Fruit fly (Drosophila melanogaster): ENCODE results near the gene Cyp4g1.
A peak's percentile ranks its signal among the peaks of the same experiment; 100 is the strongest.

The Cyp4g1 gene

dm6 chrX:493445-494190, 24.5 kb upstream of the Cyp4g1 start, which contains the start of gene CG17896 (continued):
- TF ChIP-seq ham (GFP tag; IDR thresholded peaks at IDR 0.05), result peak; percentile 97
- TF ChIP-seq CG31365 (tag; optimal IDR thresholded peaks at IDR 0.05), result peak; percentile 91
- TF ChIP-seq HLH54F (GFP tag; optimal IDR thresholded peaks at IDR 0.05), result peak; percentile 99
- TF ChIP-seq CG6272 (GFP tag; IDR thresholded peaks at IDR 0.05), result peak; percentile 96
- peak; percentile 96 for TF ChIP-seq nmo (GFP tag; optimal IDR thresholded peaks at IDR 0.05)
- TF ChIP-seq cas (GFP tag; IDR thresholded peaks at IDR 0.05), result peak; percentile 98
- peak; percentile 2 for TF ChIP-seq pfk (GFP tag; optimal IDR thresholded peaks at IDR 0.05)
- TF ChIP-seq Ravus (GFP tag; IDR thresholded peaks at IDR 0.05), result peak; percentile 96
- 0 out of 3 replicates have a peak, but pooled peaks have one; percentile 44 for TF ChIP-seq Doc3 (GFP tag; IDR thresholded peaks at IDR 0.05; ENCODE audit: partially characterized antibody)
- TF ChIP-seq caup (GFP tag; optimal IDR thresholded peaks at IDR 0.05; ENCODE audit: severe bottlenecking), result peak; percentile 99
- peak; percentile 76 for TF ChIP-seq CG14710 (tag; optimal IDR thresholded peaks at IDR 0.05)
- peak; percentile 92 for TF ChIP-seq ro (GFP tag; IDR thresholded peaks at IDR 0.05)
- peak; percentile 99 for TF ChIP-seq Ada2b (GFP tag; IDR thresholded peaks at IDR 0.05)
- TF ChIP-seq Poxn (GFP tag; IDR thresholded peaks at IDR 0.05), result peak; percentile 98
- peak in 1 of 2 experiments; percentile 46 for TF ChIP-seq Trl (optimal IDR thresholded peaks at IDR 0.05)
- peak; percentile 99 for TF ChIP-seq Trl (GFP tag; optimal IDR thresholded peaks at IDR 0.05)
- TF ChIP-seq CG17829 (tag; optimal IDR thresholded peaks at IDR 0.05), result peak; percentile 94
- peak; percentile 79 for TF ChIP-seq CG17802 (tag; optimal IDR thresholded peaks at IDR 0.05)
- peak; percentile 93 for TF ChIP-seq sug (tag; optimal IDR thresholded peaks at IDR 0.05)
- TF ChIP-seq CG33557 (GFP tag; optimal IDR thresholded peaks at IDR 0.05), result peak; percentile 70
- TF ChIP-seq ara (GFP tag; IDR thresholded peaks at IDR 0.05), result peak; percentile 96
- peak; percentile 86 for TF ChIP-seq CG6254 (GFP tag; optimal IDR thresholded peaks at IDR 0.05)
- TF ChIP-seq Dref (GFP tag; IDR thresholded peaks at IDR 0.05), result peak; percentile 53
- peak; percentile 81 for TF ChIP-seq CG10565 (GFP tag; optimal IDR thresholded peaks at IDR 0.05)
- TF ChIP-seq CG12155 (GFP tag; optimal IDR thresholded peaks at IDR 0.05), result peak; percentile 98
- peak; percentile 99 for TF ChIP-seq rib (GFP tag; IDR thresholded peaks at IDR 0.05)
- no peak for TF ChIP-seq eve (GFP tag; optimal IDR thresholded peaks at IDR 0.05)
- TF ChIP-seq da (GFP tag; optimal IDR thresholded peaks at IDR 0.05), result peak; percentile 97
- TF ChIP-seq CG1024 (GFP tag; IDR thresholded peaks at IDR 0.05), result peak; percentile 93
- TF ChIP-seq CG8388 (GFP tag; optimal IDR thresholded peaks at IDR 0.05), result peak; percentile 91
- peak; percentile 100 for TF ChIP-seq Med (GFP tag)
- TF ChIP-seq phol (tag; optimal IDR thresholded peaks at IDR 0.05), result peak; percentile 93
- TF ChIP-seq CG12942 (GFP tag; optimal IDR thresholded peaks at IDR 0.05), result peak; percentile 97
- TF ChIP-seq gro (GFP tag; optimal IDR thresholded peaks at IDR 0.05), result peak; percentile 99
- TF ChIP-seq Tbp (GFP tag; optimal IDR thresholded peaks at IDR 0.05), result no peak
- TF ChIP-seq CG1529 (GFP tag; optimal IDR thresholded peaks at IDR 0.05), result peak; percentile 89
- peak; percentile 61 for TF ChIP-seq MESR4 (GFP tag; optimal IDR thresholded peaks at IDR 0.05)
- TF ChIP-seq CG9215 (GFP tag; IDR thresholded peaks at IDR 0.05), result peak; percentile 98
- peak; percentile 98 for TF ChIP-seq CG10147 (GFP tag; optimal IDR thresholded peaks at IDR 0.05)
- no peak for TF ChIP-seq CG42726 (GFP tag; IDR thresholded peaks at IDR 0.05; ENCODE audit: partially characterized antibody)
- peak; percentile 98 for TF ChIP-seq sisA (GFP tag; IDR thresholded peaks at IDR 0.05)
- peak; percentile 92 for TF ChIP-seq btn (GFP tag; optimal IDR thresholded peaks at IDR 0.05)
- TF ChIP-seq Stat92E (GFP tag; optimal IDR thresholded peaks at IDR 0.05), result peak in 1 of 3 experiments; percentile 13
- peak; percentile 90 for TF ChIP-seq wor (GFP tag; IDR thresholded peaks at IDR 0.05)
- peak; percentile 95 for TF ChIP-seq Hand (GFP tag; optimal IDR thresholded peaks at IDR 0.05)
- TF ChIP-seq CG32772 (GFP tag; IDR thresholded peaks at IDR 0.05), result peak; percentile 98
- peak; percentile 99 for TF ChIP-seq wdn (GFP tag; IDR thresholded peaks at IDR 0.05)
- TF ChIP-seq maf-S (GFP tag; optimal IDR thresholded peaks at IDR 0.05), result peak; percentile 98
- peak; percentile 97 for TF ChIP-seq Six4 (GFP tag; optimal IDR thresholded peaks at IDR 0.05)
- peak; percentile 97 for TF ChIP-seq danr (GFP tag; IDR thresholded peaks at IDR 0.05)
